Fruit fly (Drosophila melanogaster) whole organism: ENCODE measurements around the gene CG5080.

Experiments
- CG8478 ChIP-seq: fragments of >200 bp; optimal IDR thresholded peaks from 2 replicates; lab custom pipeline; 2018; ENCODE audit warnings: inconsistent platforms
- Dll ChIP-seq: fragments of >200 bp; optimal IDR thresholded peaks from 2 replicates; lab custom pipeline; 2017
- EcR ChIP-seq, 2 experiments: fragments of >200 bp; optimal IDR thresholded peaks; 2 replicates each; lab custom pipeline; 2017; ENCODE audit warnings: missing biosample characterization in 2 of 2, missing genetic modification characterization in 2 of 2, missing genetic modification reagents in 2 of 2
- pan ChIP-seq: fragments of >200 bp; optimal IDR thresholded peaks from 2 replicates; lab custom pipeline; 2017
- psq ChIP-seq: fragments of >200 bp; optimal IDR thresholded peaks from 2 replicates; lab custom pipeline; 2017
- usp ChIP-seq: fragments of >200 bp; optimal IDR thresholded peaks from 2 replicates; lab custom pipeline; 2017; ENCODE audit warnings: missing biosample characterization, missing genetic modification characterization, mixed read lengths

CG5080 gene

dm6 chr2L:1147656-1148055 lies 16.0 kb downstream of the CG5080 start:
- TF ChIP-seq EcR (GFP tag; optimal IDR thresholded peaks at IDR 0.05; lab: Kevin White, UChicago) (no peak), pan (no peak), Dll (no peak), usp (GFP tag; lab: Kevin White, UChicago) (no peak), CG8478 (no peak), psq (no peak)

dm6 chr2L:1144371-1145360 lies 19.0 kb downstream of the CG5080 start:
- no peak for TF ChIP-seq usp (GFP tag; lab: Kevin White, UChicago)
- no peak for TF ChIP-seq Dll
- peak; percentile 75 for TF ChIP-seq pan

- TF ChIP-seq Dll = no peak
- TF ChIP-seq usp (GFP tag; lab: Kevin White, UChicago) = no peak
- TF ChIP-seq EcR (GFP tag; optimal IDR thresholded peaks at IDR 0.05; lab: Kevin White, UChicago) = no peak
- TF ChIP-seq pan = no peak
- no peak for TF ChIP-seq psq
- no peak for TF ChIP-seq CG8478
Observed at dm6 chr2L:1143286-1143685, 20.4 kb downstream of the CG5080 start.

dm6 chr2L:1142730-1143281 lies 20.9 kb downstream of the CG5080 start, which contains the start of gene MFS3:
Gene MFS3, plus strand, starts transcription at chr2L:1143201.
- no peak for TF ChIP-seq psq
- TF ChIP-seq Dll = peak; percentile 18

dm6 chr2L:1136993-1137392 lies 26.7 kb downstream of the CG5080 start:
- TF ChIP-seq EcR (GFP tag; optimal IDR thresholded peaks at IDR 0.05; lab: Kevin White, UChicago) (no peak), usp (GFP tag; lab: Kevin White, UChicago) (no peak), pan (no peak), psq (no peak), CG8478 (no peak), Dll (no peak)

- TF ChIP-seq Dll = no peak
- no peak for TF ChIP-seq psq
Observed at dm6 chr2L:1135495-1135894, 28.2 kb downstream of the CG5080 start.

- TF ChIP-seq pan (no peak), CG8478 (no peak), EcR (GFP tag; optimal IDR thresholded peaks at IDR 0.05; lab: Kevin White, UChicago) (no peak), psq (no peak), Dll (no peak), usp (GFP tag; lab: Kevin White, UChicago) (no peak)
Observed at dm6 chr2L:1134011-1134743, 29.5 kb downstream of the CG5080 start, which contains the start of the genes Iris and CG4577. Gene Iris, minus strand, starts transcription at chr2L:1134098. Gene CG4577, plus strand, starts transcription at chr2L:1134693.

- TF ChIP-seq usp (GFP tag; lab: Kevin White, UChicago) (no peak), Dll (no peak), CG8478 (no peak), EcR (GFP tag; optimal IDR thresholded peaks at IDR 0.05; lab: Kevin White, UChicago) (no peak), psq (no peak), pan (no peak)
Observed at dm6 chr2L:1128932-1129887, 34.5 kb downstream of the CG5080 start, which contains the start of the genes Pino and TBC1D23. Gene Pino, minus strand, starts transcription at chr2L:1128953. Gene TBC1D23, plus strand, starts transcription at chr2L:1129316.

- TF ChIP-seq EcR (GFP tag; optimal IDR thresholded peaks at IDR 0.05; lab: Kevin White, UChicago) (no peak), psq (no peak), CG8478 (no peak), Dll (no peak)
Observed at dm6 chr2L:1128344-1128931, 35.2 kb downstream of the CG5080 start.

dm6 chr2L:1127434-1128089 lies 36.1 kb downstream of the CG5080 start:
- TF ChIP-seq EcR (GFP tag; optimal IDR thresholded peaks at IDR 0.05; lab: Kevin White, UChicago) = no peak
- no peak for TF ChIP-seq usp (GFP tag; lab: Kevin White, UChicago)
- TF ChIP-seq pan = no peak
- TF ChIP-seq Dll = no peak
- no peak for TF ChIP-seq psq
- no peak for TF ChIP-seq CG8478

- no peak for TF ChIP-seq usp (GFP tag; lab: Kevin White, UChicago)
- TF ChIP-seq psq = no peak
- TF ChIP-seq pan = no peak
- no peak for TF ChIP-seq CG8478
- no peak for TF ChIP-seq Dll
- no peak for TF ChIP-seq EcR (GFP tag; optimal IDR thresholded peaks at IDR 0.05; lab: Kevin White, UChicago)
Observed at dm6 chr2L:1126527-1126926, 37.2 kb downstream of the CG5080 start.
